Worm (Caenorhabditis elegans): ENCODE measurements around the gene C10C6.3.
"Not testable (repeated sequence)": the region's sequence is repeated elsewhere in the genome, so short reads cannot be mapped to it uniquely, and the experiment has no call there.

Gene C10C6.3

DNA sequence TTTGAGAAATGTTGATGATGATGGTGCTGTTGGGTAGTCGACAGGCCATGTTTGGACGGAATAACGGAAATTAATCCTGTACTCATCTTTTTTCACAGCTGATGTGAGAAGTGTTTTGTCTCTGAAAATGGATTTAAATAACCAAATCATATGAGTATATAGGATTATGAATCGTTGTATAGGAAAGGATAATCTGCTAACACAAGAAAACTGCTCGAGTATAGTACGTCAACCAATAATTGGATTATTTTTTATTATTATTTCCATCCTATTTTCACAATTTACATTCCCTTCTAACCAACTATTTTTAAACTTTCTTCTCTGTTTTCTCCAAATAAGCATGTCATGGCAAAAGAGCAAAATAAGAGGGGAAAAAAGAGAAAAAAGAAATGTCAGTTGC lies 29.3 kb downstream of the C10C6.3 start:
- TF ChIP-seq him-1 (tag; optimal IDR thresholded peaks at IDR 0.05) (no peak), W03F9.2 (tag; optimal IDR thresholded peaks at IDR 0.05) (no peak), dao-5 (tag; optimal IDR thresholded peaks at IDR 0.05) (no peak)

ce11 chrIV:11434575-11434974 lies 30.4 kb downstream of the C10C6.3 start:
- TF ChIP-seq him-1 (tag; optimal IDR thresholded peaks at IDR 0.05) (no peak), W03F9.2 (tag; optimal IDR thresholded peaks at IDR 0.05) (no peak), dao-5 (tag; optimal IDR thresholded peaks at IDR 0.05) (no peak)

ce11 chrIV:11433709-11434108 lies 31.3 kb downstream of the C10C6.3 start:
- TF ChIP-seq W03F9.2 (tag; optimal IDR thresholded peaks at IDR 0.05): peak; percentile 46
- peak; percentile 26 for TF ChIP-seq him-1 (tag; optimal IDR thresholded peaks at IDR 0.05)
- no peak for TF ChIP-seq dao-5 (tag; optimal IDR thresholded peaks at IDR 0.05)

DNA sequence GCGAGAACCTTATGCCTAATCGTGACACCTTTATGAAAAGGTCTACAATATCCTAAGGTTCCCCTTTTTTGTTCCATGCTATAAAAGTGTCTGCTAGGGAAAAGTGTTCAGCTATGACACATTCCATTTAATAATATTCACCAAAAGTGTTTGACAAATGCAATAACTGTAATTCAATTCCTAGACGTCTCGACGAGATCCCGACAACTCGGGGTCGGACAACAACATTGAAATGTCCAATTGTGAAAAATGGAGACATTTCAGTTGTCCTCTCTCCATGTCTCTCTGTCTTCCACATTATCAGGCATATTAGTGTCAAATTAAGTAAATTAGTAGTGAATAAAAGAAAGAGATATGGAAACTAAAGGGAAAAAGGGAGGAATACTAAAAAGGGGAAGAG lies 33.6 kb downstream of the C10C6.3 start:
- TF ChIP-seq him-1 (tag; optimal IDR thresholded peaks at IDR 0.05): no peak
- TF ChIP-seq W03F9.2 (tag; optimal IDR thresholded peaks at IDR 0.05): no peak
- no peak for TF ChIP-seq dao-5 (tag; optimal IDR thresholded peaks at IDR 0.05)

DNA sequence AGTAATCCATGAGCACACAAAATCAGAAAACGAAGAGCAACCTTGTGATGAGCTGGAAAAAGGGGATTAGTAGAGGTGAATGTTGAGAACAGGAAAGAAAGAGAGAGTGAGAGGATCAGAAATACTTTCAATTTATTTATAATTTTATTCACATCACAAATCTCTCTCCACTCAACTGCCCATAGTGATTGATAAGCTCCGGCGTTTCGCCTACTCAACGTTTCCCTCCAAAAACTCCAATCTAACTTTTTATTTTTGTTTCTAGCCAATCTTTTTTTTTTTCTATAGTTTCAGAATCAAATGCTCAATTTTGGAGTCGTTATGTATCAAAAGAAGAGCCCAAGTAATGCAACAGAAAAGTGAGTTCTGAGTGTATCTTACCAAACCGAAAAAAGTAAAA lies 39.6 kb downstream of the C10C6.3 start, which contains the start of gene kin-4:
Gene kin-4 (plus strand): TSS at position 301 of the 400 bp plus-strand sequence.
- TF ChIP-seq W03F9.2 (tag; optimal IDR thresholded peaks at IDR 0.05): no peak
- TF ChIP-seq dao-5 (tag; optimal IDR thresholded peaks at IDR 0.05): no peak
- TF ChIP-seq him-1 (tag; optimal IDR thresholded peaks at IDR 0.05): no peak

- TF ChIP-seq him-1 (tag; optimal IDR thresholded peaks at IDR 0.05) (no peak), dao-5 (tag; optimal IDR thresholded peaks at IDR 0.05) (no peak), W03F9.2 (tag; optimal IDR thresholded peaks at IDR 0.05) (no peak)
Observed at ce11 chrIV:11424830-11425229, 40.2 kb downstream of the C10C6.3 start, which contains the start of gene F22B3.8. Gene F22B3.8, minus strand, starts transcription at chrIV:11424930.

DNA sequence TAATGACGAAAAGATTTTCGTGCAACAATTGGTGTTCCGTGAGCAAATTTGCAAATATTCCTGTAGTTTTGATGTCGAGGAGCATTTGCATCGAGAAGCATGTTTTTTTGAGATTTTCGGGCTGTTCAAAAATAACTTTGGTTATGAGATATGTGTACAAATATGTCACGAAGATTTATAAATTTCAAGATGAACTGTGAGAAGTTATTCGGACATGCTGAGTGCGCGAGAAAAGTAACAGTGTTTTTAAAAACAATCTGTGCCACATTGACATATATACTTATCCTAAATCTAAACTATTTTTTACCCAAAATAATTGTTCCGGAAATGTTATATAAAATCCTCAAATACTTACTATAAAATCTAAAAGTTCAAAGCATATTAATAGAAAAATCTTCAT lies 43.3 kb downstream of the C10C6.3 start, which contains the start of gene F22B3.7:
Gene F22B3.7 (minus strand): TSS at position 101 of the 400 bp plus-strand sequence.
- no peak for TF ChIP-seq dao-5 (tag; optimal IDR thresholded peaks at IDR 0.05)
- no peak for TF ChIP-seq him-1 (tag; optimal IDR thresholded peaks at IDR 0.05)

- TF ChIP-seq W03F9.2, dao-5, him-1 (tag; optimal IDR thresholded peaks at IDR 0.05): not testable (repeated sequence)
Observed at ce11 chrIV:11416724-11417123, 48.3 kb downstream of the C10C6.3 start, which contains the start of gene F22B3.5. Gene F22B3.5, minus strand, starts transcription at chrIV:11416824.

DNA sequence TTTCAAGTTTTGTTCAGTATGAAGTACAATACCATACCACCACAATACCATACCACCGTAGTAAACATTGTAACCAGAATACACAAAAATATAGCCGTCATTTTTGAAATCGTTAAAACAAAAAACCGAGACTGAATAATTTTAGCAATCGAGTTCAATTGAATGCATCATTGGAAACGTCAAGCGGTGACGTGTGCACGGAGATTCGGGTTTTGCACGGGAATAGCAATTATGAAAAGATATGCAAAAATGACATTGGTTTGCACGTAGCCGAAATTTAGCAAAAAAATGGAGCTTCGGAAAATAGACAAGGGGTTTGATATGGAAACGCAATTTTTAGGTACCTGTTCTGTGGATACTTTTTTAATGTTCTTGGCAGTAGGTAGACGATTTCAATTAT lies 50.1 kb downstream of the C10C6.3 start, which contains the start of gene F22B3.10:
Gene F22B3.10 (minus strand): TSS at position 101 of the 400 bp plus-strand sequence.
- TF ChIP-seq him-1 (tag; optimal IDR thresholded peaks at IDR 0.05) (no peak), dao-5 (tag; optimal IDR thresholded peaks at IDR 0.05) (no peak), W03F9.2 (tag; optimal IDR thresholded peaks at IDR 0.05) (no peak)
